Worm (Caenorhabditis elegans) whole organism, young adult: ENCODE data around the gene npr-20.

Experiments used
- B0261.1 ChIP-seq: sonication (generic microtip); optimal IDR thresholded peaks from 2 replicates; lab custom pipeline; 2016; ENCODE audit warnings: mild to moderate bottlenecking, missing genetic modification characterization, moderate library complexity, missing compliant biosample characterization
- F55B11.4 ChIP-seq: sonication (generic microtip); optimal IDR thresholded peaks from 2 replicates; lab custom pipeline; 2016; ENCODE audit warnings: missing compliant biosample characterization, missing genetic modification characterization, borderline replicate concordance; ENCODE audit not compliant: insufficient read depth
- atf-7 ChIP-seq: sonication (generic microtip); optimal IDR thresholded peaks from 2 replicates; lab custom pipeline; 2017; ENCODE audit warnings: mild to moderate bottlenecking, missing genetic modification characterization, missing compliant biosample characterization
- bed-1 ChIP-seq: fragments of 200-800 bp; sonication (Bioruptor generic); IDR thresholded peaks from 2 replicates; pipeline ENCODE4 v1.3.6; 2022; ENCODE audit warnings: missing genetic modification reagents, missing genetic modification characterization, missing compliant biosample characterization
- ceh-27 ChIP-seq: fragments of 200-800 bp; sonication (Bioruptor generic); optimal IDR thresholded peaks from 2 replicates; lab custom pipeline; 2018; ENCODE audit warnings: mild to moderate bottlenecking, missing genetic modification characterization, moderate library complexity, missing compliant biosample characterization
- die-1 ChIP-seq: sonication (generic microtip); optimal IDR thresholded peaks from 2 replicates; lab custom pipeline; 2016; ENCODE audit warnings: missing genotype, mild to moderate bottlenecking, missing genetic modification characterization, missing compliant biosample characterization
- dpl-1 ChIP-seq: fragments of 150-350 bp; optimal IDR thresholded peaks from 2 replicates; lab custom pipeline; 2014; ENCODE audit warnings: missing biosample characterization, missing genetic modification reagents, missing genetic modification characterization
- him-1 ChIP-seq: sonication (generic microtip); optimal IDR thresholded peaks from 2 replicates; lab custom pipeline; 2016; ENCODE audit warnings: missing genotype, missing genetic modification reagents, missing genetic modification characterization, missing compliant biosample characterization
- madf-3 ChIP-seq: fragments of 200-800 bp; sonication (Bioruptor generic); IDR thresholded peaks from 2 replicates; pipeline ENCODE4 v1.3.6; 2022; ENCODE audit warnings: missing genetic modification reagents, missing genetic modification characterization, missing compliant biosample characterization
- snpc-3.4 ChIP-seq: sonication (generic microtip); optimal IDR thresholded peaks from 2 replicates; lab custom pipeline; 2017; ENCODE audit warnings: missing genetic modification characterization, mild to moderate bottlenecking, missing compliant biosample characterization, antibody characterized with exemption, moderate library complexity, missing genotype, missing genetic modification reagents
- snpc-4 ChIP-seq, 5 experiments: fragments of 150-350 bp in 1 of 5; sonication (generic microtip) in 4 of 5; optimal IDR thresholded peaks; 2 replicates each; lab custom pipeline; 2014 to 2018; ENCODE audit warnings: missing genetic modification characterization in 5 of 5, missing biosample characterization in 3 of 5, antibody characterized with exemption in 2 of 5, mild to moderate bottlenecking in 2 of 5, missing compliant biosample characterization in 2 of 5, missing genotype in 2 of 5, moderate library complexity in 2 of 5, missing genetic modification reagents in 1 of 5
- tbx-9 ChIP-seq: sonication (generic microtip); optimal IDR thresholded peaks from 2 replicates; lab custom pipeline; 2016; ENCODE audit warnings: borderline replicate concordance, missing genetic modification characterization, inconsistent platforms, missing compliant biosample characterization
- unc-62 ChIP-seq: fragments of 150-350 bp; optimal IDR thresholded peaks from 2 replicates; lab custom pipeline; 2014; ENCODE audit warnings: missing biosample characterization, missing genetic modification reagents, missing genetic modification characterization
- ztf-28 ChIP-seq: fragments of 200-800 bp; sonication (Bioruptor generic); IDR thresholded peaks from 2 replicates; pipeline ENCODE4 v1.3.6; 2022; ENCODE audit warnings: missing genetic modification reagents, missing genetic modification characterization, missing compliant biosample characterization

ce11 chrII:8839025-8839424, 26.0 kb downstream of the npr-20 start, which contains the start of gene F46C5.7:
- no peak for TF ChIP-seq F55B11.4 (tag; lab: Kevin White, UChicago)
- no peak for TF ChIP-seq unc-62 (GFP tag; lab: Kevin White, UChicago)
- TF ChIP-seq atf-7 (tag; lab: Kevin White, UChicago), result no peak
- TF ChIP-seq ceh-27 (GFP tag; lab: Kevin White, UChicago), result no peak
- no peak for TF ChIP-seq die-1 (tag; lab: Kevin White, UChicago)
- TF ChIP-seq ztf-28 (GFP tag; lab: Robert Waterston, UW), result no peak
- TF ChIP-seq him-1 (tag; lab: Kevin White, UChicago), result no peak
- TF ChIP-seq tbx-9 (tag; lab: Kevin White, UChicago), result no peak
- no peak for TF ChIP-seq snpc-4 (GFP tag; optimal IDR thresholded peaks at IDR 0.05; lab: Kevin White, UChicago)
- no peak for TF ChIP-seq snpc-4 (tag; optimal IDR thresholded peaks at IDR 0.05; lab: Kevin White, UChicago)
- TF ChIP-seq madf-3, result no peak
- TF ChIP-seq B0261.1 (tag; lab: Kevin White, UChicago), result no peak
- no peak for TF ChIP-seq snpc-3.4 (tag; lab: Kevin White, UChicago)
- TF ChIP-seq dpl-1 (GFP tag; lab: Kevin White, UChicago), result no peak
- TF ChIP-seq bed-1 (GFP tag; lab: Robert Waterston, UW), result no peak
